Worm (Caenorhabditis elegans): ENCODE data around the gene xpb-1.
A peak's percentile ranks its signal among the peaks of the same experiment; 100 is the strongest.

xpb-1 gene

ce11 chrIII:11526396-11526795 is at the start of gene xpb-1:
xpb-1 (plus strand) TSS chrIII:11526657.
- no peak for TF ChIP-seq hsf-1 (GFP tag; IDR thresholded peaks at IDR 0.05)
- no peak for TF ChIP-seq B0035.1 (tag; optimal IDR thresholded peaks at IDR 0.05)
- no peak for TF ChIP-seq ceh-79 (tag; optimal IDR thresholded peaks at IDR 0.05)
- TF ChIP-seq tbp1 (GFP tag; optimal IDR thresholded peaks at IDR 0.05) = no peak
- no peak for TF ChIP-seq ztf-18 (tag; optimal IDR thresholded peaks at IDR 0.05)
- TF ChIP-seq nfya-1 (tag; optimal IDR thresholded peaks at IDR 0.05; ENCODE audit: borderline replicate concordance, insufficient read depth) = no peak
- TF ChIP-seq chd-7 (tag; optimal IDR thresholded peaks at IDR 0.05) = no peak

- TF ChIP-seq ceh-58 (GFP tag; IDR thresholded peaks at IDR 0.05) = 0 out of 2 replicates have a peak, but pooled peaks have one; percentile 39
- no peak for TF ChIP-seq madf-8 (GFP tag; conservative IDR thresholded peaks at IDR 0.05)
- peak; percentile 75 for TF ChIP-seq zfh-2 (GFP tag; conservative IDR thresholded peaks at IDR 0.05)
- 0 out of 2 replicates have a peak, but pooled peaks have one; percentile 15 for TF ChIP-seq mcd-1 (GFP tag; IDR thresholded peaks at IDR 0.05)
- peak; percentile 62; the same call in 1 of the 2 replicates for TF ChIP-seq egrh-3 (GFP tag; IDR thresholded peaks at IDR 0.05)
Measured at ce11 chrIII:11477307-11477706, 49.1 kb upstream of the xpb-1 start.

ce11 chrIII:11478468-11479363 is 47.7 kb upstream of the xpb-1 start:
- TF ChIP-seq Y79H2A.3 (GFP tag; conservative IDR thresholded peaks at IDR 0.05) = no peak
- no peak for TF ChIP-seq rpc-1 (optimal IDR thresholded peaks at IDR 0.05)
- TF ChIP-seq rpc-1 (tag; optimal IDR thresholded peaks at IDR 0.05) = peak; percentile 56
- TF ChIP-seq lsl-1 (GFP tag; optimal IDR thresholded peaks at IDR 0.05) = peak; percentile 6
- TF ChIP-seq zfh-2 (GFP tag; conservative IDR thresholded peaks at IDR 0.05) = 0 out of 2 replicates have a peak, but pooled peaks have one; percentile 49
- TF ChIP-seq C17E4.6 (GFP tag; IDR thresholded peaks at IDR 0.05) = no peak
- TF ChIP-seq tbp1 (GFP tag; optimal IDR thresholded peaks at IDR 0.05) = peak; percentile 73
- TF ChIP-seq B0261.1 (tag; optimal IDR thresholded peaks at IDR 0.05) = peak; percentile 20

- peak; percentile 55 for TF ChIP-seq zfh-2 (GFP tag; conservative IDR thresholded peaks at IDR 0.05)
- peak; percentile 44; the same call in 1 of the 2 replicates for TF ChIP-seq hmg-1.2 (GFP tag; IDR thresholded peaks at IDR 0.05)
- no peak for TF ChIP-seq egl-44 (GFP tag; IDR thresholded peaks at IDR 0.05)
Measured at ce11 chrIII:11481309-11481845, 45.1 kb upstream of the xpb-1 start.

- no peak for TF ChIP-seq K12H6.12 (tag; optimal IDR thresholded peaks at IDR 0.05)
- TF ChIP-seq let-607 (tag; optimal IDR thresholded peaks at IDR 0.05) = no peak
- no peak for TF ChIP-seq sptf-2 (GFP tag; optimal IDR thresholded peaks at IDR 0.05)
- TF ChIP-seq nhr-120 (GFP tag; IDR thresholded peaks at IDR 0.05) = no peak
- no peak for TF ChIP-seq pbrm-1 (GFP tag; IDR thresholded peaks at IDR 0.05)
- TF ChIP-seq mcd-1 (GFP tag; IDR thresholded peaks at IDR 0.05) = no peak
- TF ChIP-seq sdz-38 (tag; optimal IDR thresholded peaks at IDR 0.05) = no peak
- no peak for TF ChIP-seq let-526 (GFP tag; IDR thresholded peaks at IDR 0.05)
- TF ChIP-seq ceh-58 (GFP tag; IDR thresholded peaks at IDR 0.05) = no peak
- no peak for TF ChIP-seq dox-1 (GFP tag; IDR thresholded peaks at IDR 0.05)
- no peak for TF ChIP-seq ceh-100 (GFP tag; IDR thresholded peaks at IDR 0.05)
- TF ChIP-seq tlf-1 (GFP tag; optimal IDR thresholded peaks at IDR 0.05) = no peak
- TF ChIP-seq chd-7 (tag; optimal IDR thresholded peaks at IDR 0.05) = no peak
- no peak for TF ChIP-seq nfyb-1 (GFP tag; IDR thresholded peaks at IDR 0.05)
- TF ChIP-seq Y67H2A.10 (GFP tag; conservative IDR thresholded peaks at IDR 0.05) = no peak
- TF ChIP-seq attf-5 (GFP tag; optimal IDR thresholded peaks at IDR 0.05) = no peak
Measured at ce11 chrIII:11484139-11484590, 42.3 kb upstream of the xpb-1 start, which contains the start of gene fbxa-220. fbxa-220 (minus strand) TSS chrIII:11484189.

All from whole organism, young adult.